Fruit fly (Drosophila melanogaster): ENCODE results near the gene CG9175.

The CG9175 gene

dm6 chr2L:6050575-6050974 lies 48.2 kb downstream of the CG9175 start, which contains the start of gene CG9135 (continued):
- TF ChIP-seq CG6689 (GFP tag; IDR thresholded peaks at IDR 0.05) (no peak), sens (GFP tag) (no peak), CG10543 (GFP tag; optimal IDR thresholded peaks at IDR 0.05) (no peak), Opbp (GFP tag; IDR thresholded peaks at IDR 0.05; ENCODE audit: partially characterized antibody) (peak; percentile 99), CG4328 (GFP tag; optimal IDR thresholded peaks at IDR 0.05) (no peak), HLH3B (GFP tag; IDR thresholded peaks at IDR 0.05) (no peak), odd (GFP tag; optimal IDR thresholded peaks at IDR 0.05) (no peak), Dref (GFP tag; IDR thresholded peaks at IDR 0.05) (peak; percentile 100), eve (GFP tag; optimal IDR thresholded peaks at IDR 0.05) (no peak), MESR4 (GFP tag; optimal IDR thresholded peaks at IDR 0.05) (peak; percentile 32), Scr (GFP tag; IDR thresholded peaks at IDR 0.05; ENCODE audit: partially characterized antibody) (peak; percentile 98), nau (GFP tag; optimal IDR thresholded peaks at IDR 0.05) (no peak), wdn (GFP tag; IDR thresholded peaks at IDR 0.05) (no peak), Fer2 (tag; optimal IDR thresholded peaks at IDR 0.05) (no peak), jigr1 (GFP tag; IDR thresholded peaks at IDR 0.05) (no peak), ham (GFP tag; IDR thresholded peaks at IDR 0.05) (no peak), scrt (GFP tag; optimal IDR thresholded peaks at IDR 0.05) (no peak), CG16815 (GFP tag; optimal IDR thresholded peaks at IDR 0.05) (no peak), ranshi (GFP tag; IDR thresholded peaks at IDR 0.05) (no peak), Fer3 (tag; optimal IDR thresholded peaks at IDR 0.05) (peak; percentile 9), Ets65A (GFP tag) (peak; percentile 53), tio (GFP tag; optimal IDR thresholded peaks at IDR 0.05) (no peak), Poxn (GFP tag; IDR thresholded peaks at IDR 0.05) (no peak), sisA (GFP tag; IDR thresholded peaks at IDR 0.05) (no peak), CG4617 (GFP tag; optimal IDR thresholded peaks at IDR 0.05; ENCODE audit: borderline replicate concordance) (peak; percentile 14), CG8478 (optimal IDR thresholded peaks at IDR 0.05) (no peak), ssp (GFP tag; IDR thresholded peaks at IDR 0.05) (peak; percentile 84), Lhr (GFP tag; optimal IDR thresholded peaks at IDR 0.05) (peak; percentile 56), grau (tag; optimal IDR thresholded peaks at IDR 0.05) (no peak), Max (GFP tag; optimal IDR thresholded peaks at IDR 0.05) (no peak), jing (GFP tag; optimal IDR thresholded peaks at IDR 0.05) (no peak), CG8944 (GFP tag; optimal IDR thresholded peaks at IDR 0.05) (no peak), sima (GFP tag; optimal IDR thresholded peaks at IDR 0.05) (no peak), CG1233 (GFP tag; optimal IDR thresholded peaks at IDR 0.05) (no peak)

dm6 chr2L:6048542-6048941 lies 50.2 kb downstream of the CG9175 start, which contains the start of the genes CG34179 and slmo:
Gene CG34179, minus strand, starts transcription at chr2L:6048706.
Gene slmo, minus strand, starts transcription at chr2L:6048706.
- TF ChIP-seq Lhr (GFP tag; optimal IDR thresholded peaks at IDR 0.05) (no peak), crp (GFP tag; optimal IDR thresholded peaks at IDR 0.05) (peak; percentile 2 to 90), CG17328 (GFP tag; IDR thresholded peaks at IDR 0.05) (no peak), CG11723 (GFP tag; optimal IDR thresholded peaks at IDR 0.05) (no peak), CG32532 (GFP tag; IDR thresholded peaks at IDR 0.05) (no peak), lov (optimal IDR thresholded peaks at IDR 0.05) (no peak), lov (GFP tag; IDR thresholded peaks at IDR 0.05) (no peak), Elba2 (GFP tag; optimal IDR thresholded peaks at IDR 0.05) (no peak), lilli (GFP tag; optimal IDR thresholded peaks at IDR 0.05) (no peak), trem (tag; optimal IDR thresholded peaks at IDR 0.05) (peak; percentile 35), C15 (GFP tag; IDR thresholded peaks at IDR 0.05) (no peak), Lpt (GFP tag; optimal IDR thresholded peaks at IDR 0.05) (no peak), CG8944 (GFP tag; optimal IDR thresholded peaks at IDR 0.05) (no peak), CG30403 (GFP tag; optimal IDR thresholded peaks at IDR 0.05) (no peak), CG14050 (GFP tag; IDR thresholded peaks at IDR 0.05) (no peak), CG10565 (GFP tag; optimal IDR thresholded peaks at IDR 0.05) (no peak), gcm2 (GFP tag; optimal IDR thresholded peaks at IDR 0.05) (no peak), pros (GFP tag; optimal IDR thresholded peaks at IDR 0.05) (no peak), Usf (GFP tag; optimal IDR thresholded peaks at IDR 0.05) (no peak), chn (GFP tag; optimal IDR thresholded peaks at IDR 0.05) (no peak), Atf-2 (GFP tag; optimal IDR thresholded peaks at IDR 0.05) (no peak), Meics (GFP tag; optimal IDR thresholded peaks at IDR 0.05) (no peak), Hmr (GFP tag; optimal IDR thresholded peaks at IDR 0.05) (no peak)
